Worm (Caenorhabditis elegans): Measurements from ENCODE around the gene rol-3.
A peak's percentile ranks its signal among the peaks of the same experiment; 100 is the strongest.

Gene rol-3

ce11 chrV:8238290-8238689 lies at the start of gene rol-3:
TSS of gene rol-3 (minus strand) at chrV:8238409.
- TF ChIP-seq nhr-21 (tag; optimal IDR thresholded peaks at IDR 0.05) (peak; percentile 60), nhr-6 (tag; optimal IDR thresholded peaks at IDR 0.05) (no peak), crh-2 (tag; optimal IDR thresholded peaks at IDR 0.05) (no peak), lsy-2 (tag; optimal IDR thresholded peaks at IDR 0.05) (peak in 1 of 2 experiments; percentile 44), fos-1 (tag; optimal IDR thresholded peaks at IDR 0.05) (peak; percentile 26), nhr-11 (tag; optimal IDR thresholded peaks at IDR 0.05) (no peak), egl-27 (tag; optimal IDR thresholded peaks at IDR 0.05) (no peak), ceh-82 (tag; optimal IDR thresholded peaks at IDR 0.05) (no peak), blmp-1 (tag; optimal IDR thresholded peaks at IDR 0.05; ENCODE audit: insufficient read depth) (no peak), sma-3 (GFP tag; optimal IDR thresholded peaks at IDR 0.05) (peak; percentile 3), lin-13 (GFP tag; optimal IDR thresholded peaks at IDR 0.05) (no peak), elt-1 (tag; optimal IDR thresholded peaks at IDR 0.05) (no peak)

ce11 chrV:8285455-8285854 lies 47.2 kb upstream of the rol-3 start:
- peak; percentile 28 for TF ChIP-seq fos-1 (tag; optimal IDR thresholded peaks at IDR 0.05)
- no peak for TF ChIP-seq mab-5 (tag; optimal IDR thresholded peaks at IDR 0.05)

- TF ChIP-seq nhr-10 (tag; optimal IDR thresholded peaks at IDR 0.05): no peak
- TF ChIP-seq mdl-1 (tag; optimal IDR thresholded peaks at IDR 0.05): no peak
- no peak for TF ChIP-seq lsy-2 (tag; optimal IDR thresholded peaks at IDR 0.05)
- TF ChIP-seq crh-2 (tag; optimal IDR thresholded peaks at IDR 0.05): no peak
These were observed 46.6 kb upstream of the rol-3 start, which contains the start of gene slc-17.5 for ce11 chrV:8284800-8285199. TSS of gene slc-17.5 (minus strand) at chrV:8284900.

ce11 chrV:8282933-8283332 lies 44.7 kb upstream of the rol-3 start:
- TF ChIP-seq ztf-4 (tag; optimal IDR thresholded peaks at IDR 0.05) (no peak), ztf-11 (tag; optimal IDR thresholded peaks at IDR 0.05) (no peak), mab-5 (tag; optimal IDR thresholded peaks at IDR 0.05) (no peak), nhr-21 (tag; optimal IDR thresholded peaks at IDR 0.05) (no peak), ZK546.5 (tag; optimal IDR thresholded peaks at IDR 0.05) (no peak), nhr-129 (tag; optimal IDR thresholded peaks at IDR 0.05) (no peak)

ce11 chrV:8281646-8282045 lies 43.4 kb upstream of the rol-3 start:
- TF ChIP-seq nhr-11 (tag; optimal IDR thresholded peaks at IDR 0.05) (no peak), nhr-6 (tag; optimal IDR thresholded peaks at IDR 0.05) (no peak), lin-39 (tag; optimal IDR thresholded peaks at IDR 0.05) (no peak), ztf-1 (GFP tag; conservative IDR thresholded peaks at IDR 0.05) (no peak), nhr-10 (tag; optimal IDR thresholded peaks at IDR 0.05) (no peak), blmp-1 (tag; optimal IDR thresholded peaks at IDR 0.05; ENCODE audit: insufficient read depth) (no peak), nhr-237 (tag; optimal IDR thresholded peaks at IDR 0.05) (no peak), lin-11 (tag; optimal IDR thresholded peaks at IDR 0.05) (no peak), gmeb-1 (tag; optimal IDR thresholded peaks at IDR 0.05) (no peak), nhr-25 (tag; optimal IDR thresholded peaks at IDR 0.05) (no peak)

- no peak for TF ChIP-seq crh-2 (tag; optimal IDR thresholded peaks at IDR 0.05)
- no peak for TF ChIP-seq ztf-1 (GFP tag; conservative IDR thresholded peaks at IDR 0.05)
- TF ChIP-seq nhr-129 (tag; optimal IDR thresholded peaks at IDR 0.05): no peak
- no peak for TF ChIP-seq lin-11 (tag; optimal IDR thresholded peaks at IDR 0.05)
- TF ChIP-seq ceh-82 (tag; optimal IDR thresholded peaks at IDR 0.05): no peak
- TF ChIP-seq ceh-16 (tag; optimal IDR thresholded peaks at IDR 0.05): no peak
- no peak for TF ChIP-seq snpc-4 (tag; optimal IDR thresholded peaks at IDR 0.05)
- no peak for TF ChIP-seq nhr-77 (tag; optimal IDR thresholded peaks at IDR 0.05)
- no peak for TF ChIP-seq fos-1 (tag; optimal IDR thresholded peaks at IDR 0.05)
These were observed 42.6 kb upstream of the rol-3 start, which contains the start of gene str-135 for ce11 chrV:8280770-8281169. TSS of gene str-135 (minus strand) at chrV:8280870.

- TF ChIP-seq ZK546.5 (tag; optimal IDR thresholded peaks at IDR 0.05): no peak
- TF ChIP-seq egl-27 (tag; optimal IDR thresholded peaks at IDR 0.05): no peak
- no peak for TF ChIP-seq blmp-1 (tag; optimal IDR thresholded peaks at IDR 0.05; ENCODE audit: insufficient read depth)
- TF ChIP-seq nhr-6 (tag; optimal IDR thresholded peaks at IDR 0.05): no peak
- no peak for TF ChIP-seq aly-2 (tag; optimal IDR thresholded peaks at IDR 0.05)
These were observed 40.6 kb upstream of the rol-3 start, which contains the start of gene str-136 for ce11 chrV:8278830-8279229. TSS of gene str-136 (minus strand) at chrV:8278930.

Data from whole organism, L2 larva.